Worm (Caenorhabditis elegans): ENCODE data around the gene C14C10.1.

Gene C14C10.1

ce11 chrV:12556904-12557303 is 31.2 kb upstream of the C14C10.1 start:
- TF ChIP-seq dve-1 (tag; optimal IDR thresholded peaks at IDR 0.05; ENCODE audit: insufficient read depth) (no peak), nhr-76 (tag; optimal IDR thresholded peaks at IDR 0.05) (no peak), hlh-30 (tag; optimal IDR thresholded peaks at IDR 0.05; ENCODE audit: insufficient read depth) (peak; percentile 27), mdl-1 (tag; optimal IDR thresholded peaks at IDR 0.05) (peak in 1 of 2 experiments; percentile 52), unc-39 (tag; optimal IDR thresholded peaks at IDR 0.05) (no peak), nhr-102 (tag; optimal IDR thresholded peaks at IDR 0.05) (no peak), fos-1 (tag; optimal IDR thresholded peaks at IDR 0.05) (no peak), zip-11 (GFP tag; IDR thresholded peaks at IDR 0.05) (0 out of 2 replicates have a peak, but pooled peaks have one; percentile 32), aha-1 (tag) (peak; percentile 66), dmd-8 (GFP tag; IDR thresholded peaks at IDR 0.05) (no peak), fkh-10 (GFP tag; optimal IDR thresholded peaks at IDR 0.05) (no peak), hif-1 (tag; optimal IDR thresholded peaks at IDR 0.05) (no peak), Y48G9A.11 (GFP tag; IDR thresholded peaks at IDR 0.05) (no peak), nhr-41 (GFP tag; IDR thresholded peaks at IDR 0.05) (no peak), nhr-28 (tag; optimal IDR thresholded peaks at IDR 0.05) (peak; percentile 30), pqm-1 (tag; optimal IDR thresholded peaks at IDR 0.05) (no peak), hlh-11 (tag; optimal IDR thresholded peaks at IDR 0.05) (peak; percentile 49), spr-1 (tag; optimal IDR thresholded peaks at IDR 0.05) (no peak), mxl-3 (GFP tag; optimal IDR thresholded peaks at IDR 0.05) (peak; percentile 56), unc-62 (GFP tag; optimal IDR thresholded peaks at IDR 0.05 in 1 of 2) (no peak), unc-62 (tag; optimal IDR thresholded peaks at IDR 0.05) (no peak), nhr-48 (tag; optimal IDR thresholded peaks at IDR 0.05) (no peak), gei-8 (GFP tag; optimal IDR thresholded peaks at IDR 0.05) (no peak), zip-2 (tag; optimal IDR thresholded peaks at IDR 0.05) (no peak)

- no peak for TF ChIP-seq nhr-102 (tag; optimal IDR thresholded peaks at IDR 0.05)
- TF ChIP-seq zag-1 (tag; optimal IDR thresholded peaks at IDR 0.05), result no peak
- no peak for TF ChIP-seq aly-2 (tag; optimal IDR thresholded peaks at IDR 0.05)
- peak; percentile 94 for TF ChIP-seq Y48G9A.11 (GFP tag; IDR thresholded peaks at IDR 0.05)
- no peak for TF ChIP-seq php-3 (GFP tag; IDR thresholded peaks at IDR 0.05)
- TF ChIP-seq T20F7.1 (GFP tag; optimal IDR thresholded peaks at IDR 0.05), result peak; percentile 95
- TF ChIP-seq snpc-4 (tag; optimal IDR thresholded peaks at IDR 0.05), result no peak
- peak; percentile 8 for TF ChIP-seq dpl-1 (GFP tag; optimal IDR thresholded peaks at IDR 0.05)
- no peak for TF ChIP-seq D1046.2 (GFP tag; IDR thresholded peaks at IDR 0.05)
- TF ChIP-seq R02D3.7 (tag; optimal IDR thresholded peaks at IDR 0.05), result peak; percentile 26
- TF ChIP-seq mes-2 (tag; optimal IDR thresholded peaks at IDR 0.05; ENCODE audit: poor library complexity, severe bottlenecking), result peak; percentile 48
- TF ChIP-seq nhr-48 (tag; optimal IDR thresholded peaks at IDR 0.05), result no peak
- no peak for TF ChIP-seq dmd-6 (GFP tag; IDR thresholded peaks at IDR 0.05)
- TF ChIP-seq lin-13 (GFP tag; optimal IDR thresholded peaks at IDR 0.05), result no peak
- TF ChIP-seq skn-1 (tag; optimal IDR thresholded peaks at IDR 0.05), result no peak
- TF ChIP-seq ceh-32 (tag; optimal IDR thresholded peaks at IDR 0.05; ENCODE audit: poor library complexity), result no peak
- TF ChIP-seq sdz-12 (GFP tag; optimal IDR thresholded peaks at IDR 0.05), result no peak
- TF ChIP-seq nhr-6 (tag; optimal IDR thresholded peaks at IDR 0.05), result peak; percentile 30
- TF ChIP-seq madf-5 (GFP tag; IDR thresholded peaks at IDR 0.05), result no peak
- peak; percentile 15 for TF ChIP-seq aha-1 (tag)
- TF ChIP-seq dve-1 (tag; optimal IDR thresholded peaks at IDR 0.05; ENCODE audit: insufficient read depth), result no peak
- TF ChIP-seq nhr-111 (GFP tag; optimal IDR thresholded peaks at IDR 0.05), result no peak
- TF ChIP-seq Y105C5A.15 (GFP tag; IDR thresholded peaks at IDR 0.05), result no peak
- TF ChIP-seq dmd-9 (GFP tag; IDR thresholded peaks at IDR 0.05), result no peak
- TF ChIP-seq lsy-2 (tag; optimal IDR thresholded peaks at IDR 0.05), result peak in 1 of 2 experiments; percentile 21
- no peak for TF ChIP-seq spr-1 (tag; optimal IDR thresholded peaks at IDR 0.05)
- no peak for TF ChIP-seq attf-4 (tag; optimal IDR thresholded peaks at IDR 0.05)
- no peak for TF ChIP-seq ceh-28 (tag; optimal IDR thresholded peaks at IDR 0.05)
Measured at ce11 chrV:12560328-12560782, 27.8 kb upstream of the C14C10.1 start, which contains the start of gene sel-1. Gene sel-1, plus strand, starts transcription at chrV:12560732.

Data from whole organism, L4 larva.